Worm (Caenorhabditis elegans) whole organism, mixed stage, embryonic: ENCODE measurements around the gene F54D5.7.

ENCODE experiments used
- bed-3 ChIP-seq: fragments of 200-800 bp; sonication (Bioruptor generic); optimal IDR thresholded peaks from 3 replicates; lab custom pipeline; 2018; ENCODE audit warnings: mild to moderate bottlenecking, missing genetic modification characterization, moderate library complexity, missing compliant biosample characterization
- nhr-12 ChIP-seq: fragments of 150-350 bp; optimal IDR thresholded peaks from 2 replicates; lab custom pipeline; 2014; ENCODE audit warnings: missing biosample characterization, missing genetic modification characterization
- nhr-237 ChIP-seq: fragments of 150-350 bp; optimal IDR thresholded peaks from 2 replicates; lab custom pipeline; 2014; ENCODE audit warnings: missing biosample characterization, missing genetic modification characterization
- unc-62 ChIP-seq: fragments of 150-350 bp; optimal IDR thresholded peaks from 2 replicates; lab custom pipeline; 2014; ENCODE audit warnings: missing biosample characterization, missing genetic modification reagents, missing genetic modification characterization

- TF ChIP-seq unc-62, result no peak
- TF ChIP-seq bed-3 (GFP tag; lab: Kevin White, UChicago), result no peak
- TF ChIP-seq nhr-237, result no peak
- TF ChIP-seq nhr-12, result no peak
Measured at ce11 chrII:11545952-11546325, 1.4 kb upstream of the F54D5.7 start.
